Fruit fly (Drosophila melanogaster) whole organism, wandering third instar larva: ENCODE data around the gene CG43693.

Experiments used
- CG9705 ChIP-seq: fragments of 200-800 bp; sonication (Bioruptor generic); optimal IDR thresholded peaks from 2 replicates; lab custom pipeline; 2018; ENCODE audit warnings: missing biosample characterization, mild to moderate bottlenecking, missing genetic modification characterization
- Dfd ChIP-seq: fragments of >200 bp; optimal IDR thresholded peaks from 2 replicates; lab custom pipeline; 2017; ENCODE audit warnings: missing biosample characterization, missing genetic modification characterization
- Hr78 ChIP-seq: fragments of >200 bp; optimal IDR thresholded peaks from 2 replicates; lab custom pipeline; 2017; ENCODE audit warnings: missing biosample characterization, missing genetic modification characterization
- ey ChIP-seq: fragments of 200-800 bp; sonication (Bioruptor generic); optimal IDR thresholded peaks from 2 replicates; lab custom pipeline; 2016; ENCODE audit warnings: missing biosample characterization, missing genetic modification characterization
- foxo ChIP-seq, 2 experiments: fragments of 200-800 bp; sonication (Bioruptor generic); optimal IDR thresholded peaks; 2 replicates in 1 of 2; 3 replicates in 1 of 2; lab custom pipeline; 2016 to 2017; ENCODE audit warnings: missing biosample characterization in 2 of 2, missing genetic modification characterization in 2 of 2
- h ChIP-seq: fragments of 200-800 bp; sonication (Bioruptor generic); optimal IDR thresholded peaks from 3 replicates; lab custom pipeline; 2016; ENCODE audit warnings: missing biosample characterization, mild to moderate bottlenecking, missing genetic modification characterization

dm6 chr3L:11004739-11005476, 46.3 kb downstream of the CG43693 start:
- TF ChIP-seq Dfd, result no peak
- TF ChIP-seq Hr78, result no peak
- no peak for TF ChIP-seq h
- no peak for TF ChIP-seq ey
- TF ChIP-seq CG9705 (GFP tag; lab: Kevin White, UChicago), result no peak
- TF ChIP-seq foxo (GFP tag; optimal IDR thresholded peaks at IDR 0.05; lab: Kevin White, UChicago), result no peak
